ENCODE assay signal across 2 worm cellular contexts in the genomic region with DNA sequence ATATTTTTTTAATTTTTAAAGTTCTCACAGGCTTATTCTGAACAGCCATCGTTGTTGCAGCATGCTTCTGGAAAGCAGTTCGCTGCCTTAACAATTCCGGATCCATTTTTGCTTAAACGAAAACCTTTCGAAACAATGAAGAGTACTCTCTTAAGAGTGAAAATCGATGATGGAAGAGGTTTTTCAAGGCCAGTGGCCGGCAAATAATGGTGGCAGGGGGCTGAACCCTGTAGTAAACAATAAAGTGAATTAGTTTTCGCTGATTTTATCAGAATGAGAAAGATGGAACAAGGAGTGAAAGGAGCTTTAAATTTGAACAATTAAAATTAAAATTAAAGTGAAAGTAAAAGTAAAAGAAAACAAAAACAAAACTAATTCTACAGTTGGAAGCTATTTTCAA.
TF ChIP-seq lines count a peak whose summit lies in the region.

A gene (minus strand): TSS at position 111 of the 400 bp plus-strand sequence.

TF ChIP-seq in whole organism, L1 larva, 84 proteins besides CTCF, POLR2A, EP300 and RAD21 (continued from another document):
- TF ChIP-seq swsn-7 (tag; optimal IDR thresholded peaks at IDR 0.05; lab: Kevin White, UChicago) (peak; percentile 4), pqm-1 (tag; optimal IDR thresholded peaks at IDR 0.05; lab: Kevin White, UChicago) (no peak), unc-98 (GFP tag; IDR thresholded peaks at IDR 0.05; lab: Robert Waterston, UW) (no peak), efl-1 (optimal IDR thresholded peaks at IDR 0.05; lab: Kevin White, UChicago) (peak; percentile 15 to 36), efl-1 (GFP tag; optimal IDR thresholded peaks at IDR 0.05 in 1 of 2; lab: Kevin White, UChicago) (peak in 1 of 2 experiments; percentile 29)

TF ChIP-seq in whole organism, L3 larva, 47 proteins besides CTCF, POLR2A, EP300 and RAD21 (continued from another document):
- no peak for TF ChIP-seq unc-62 (GFP tag; optimal IDR thresholded peaks at IDR 0.05; lab: Kevin White, UChicago)
- TF ChIP-seq sea-2 (GFP tag; optimal IDR thresholded peaks at IDR 0.05; lab: Kevin White, UChicago) = no peak
- no peak for TF ChIP-seq egl-27 (tag; optimal IDR thresholded peaks at IDR 0.05; lab: Kevin White, UChicago)
- no peak for TF ChIP-seq fkh-10 (GFP tag; optimal IDR thresholded peaks at IDR 0.05; lab: Kevin White, UChicago)
- no peak for TF ChIP-seq skn-1 (tag; optimal IDR thresholded peaks at IDR 0.05; lab: Kevin White, UChicago)
